Worm (Caenorhabditis elegans) whole organism, L2 larva: ENCODE data around the gene str-229.

Source experiments
- C34F6.9 ChIP-seq: fragments of 150-350 bp; optimal IDR thresholded peaks from 2 replicates; lab custom pipeline; 2014; ENCODE audit warnings: missing biosample characterization, missing genetic modification characterization
- F13H6.1 ChIP-seq: sonication (generic microtip); optimal IDR thresholded peaks from 2 replicates; lab custom pipeline; 2016; ENCODE audit warnings: missing genetic modification characterization, missing compliant biosample characterization
- R02D3.7 ChIP-seq: fragments of 150-350 bp; optimal IDR thresholded peaks from 2 replicates; lab custom pipeline; 2014; ENCODE audit warnings: missing biosample characterization, missing genetic modification characterization
- Y55F3AM.14 ChIP-seq: fragments of 200-800 bp; sonication (Bioruptor generic); optimal IDR thresholded peaks from 2 replicates; lab custom pipeline; 2018; ENCODE audit warnings: mild to moderate bottlenecking, missing genetic modification characterization, missing compliant biosample characterization
- alr-1 ChIP-seq: fragments of 150-350 bp; optimal IDR thresholded peaks from 2 replicates; lab custom pipeline; 2014; ENCODE audit warnings: missing biosample characterization, missing genetic modification characterization
- aly-2 ChIP-seq: fragments of 150-350 bp; optimal IDR thresholded peaks from 2 replicates; lab custom pipeline; 2014; ENCODE audit warnings: missing biosample characterization, missing genetic modification characterization
- ama-1 ChIP-seq: fragments of 150-350 bp; optimal IDR thresholded peaks from 2 replicates; lab custom pipeline; 2018; ENCODE audit warnings: inconsistent platforms
- ceh-16 ChIP-seq: fragments of 150-350 bp; optimal IDR thresholded peaks from 2 replicates; lab custom pipeline; 2014; ENCODE audit warnings: missing biosample characterization, missing genetic modification characterization
- ceh-82 ChIP-seq: fragments of 150-350 bp; optimal IDR thresholded peaks from 2 replicates; lab custom pipeline; 2014; ENCODE audit warnings: missing biosample characterization, missing genetic modification characterization
- dmd-4 ChIP-seq: sonication (generic microtip); optimal IDR thresholded peaks from 2 replicates; lab custom pipeline; 2017; ENCODE audit warnings: missing biosample characterization, missing genetic modification characterization
- egl-27 ChIP-seq: sonication (generic microtip); optimal IDR thresholded peaks from 3 replicates; lab custom pipeline; 2017; ENCODE audit warnings: missing biosample characterization, missing genetic modification reagents, missing genetic modification characterization
- elt-1 ChIP-seq: fragments of 150-350 bp; optimal IDR thresholded peaks from 2 replicates; lab custom pipeline; 2014; ENCODE audit warnings: missing biosample characterization, missing genetic modification characterization
- elt-3 ChIP-seq: sonication (generic microtip); optimal IDR thresholded peaks from 2 replicates; lab custom pipeline; 2017; ENCODE audit warnings: missing biosample characterization, missing genetic modification characterization
- gmeb-1 ChIP-seq: fragments of 150-350 bp; optimal IDR thresholded peaks from 2 replicates; lab custom pipeline; 2014; ENCODE audit warnings: missing biosample characterization, missing genetic modification characterization
- lin-11 ChIP-seq: fragments of 150-350 bp; sonication (generic microtip); optimal IDR thresholded peaks from 2 replicates; lab custom pipeline; 2014; ENCODE audit warnings: missing biosample characterization, missing genetic modification characterization, inconsistent platforms, mixed read lengths
- lin-13 ChIP-seq: fragments of 150-350 bp; optimal IDR thresholded peaks from 2 replicates; lab custom pipeline; 2014; ENCODE audit warnings: missing biosample characterization, missing genetic modification reagents, missing genetic modification characterization
- lin-39 ChIP-seq: fragments of 150-350 bp; optimal IDR thresholded peaks from 2 replicates; lab custom pipeline; 2014; ENCODE audit warnings: missing biosample characterization, missing genetic modification reagents, missing genetic modification characterization
- mbf-1 ChIP-seq: sonication (generic microtip); optimal IDR thresholded peaks from 2 replicates; lab custom pipeline; 2017; ENCODE audit warnings: missing biosample characterization, missing genetic modification characterization
- mdl-1 ChIP-seq, 2 experiments: fragments of 150-350 bp in 1 of 2; sonication (generic microtip) in 1 of 2; optimal IDR thresholded peaks; 2 replicates each; lab custom pipeline; 2017; ENCODE audit warnings: missing biosample characterization in 2 of 2, missing genetic modification characterization in 2 of 2
- nhr-10 ChIP-seq: sonication (generic microtip); optimal IDR thresholded peaks from 2 replicates; lab custom pipeline; 2017; ENCODE audit warnings: missing biosample characterization, missing genetic modification characterization
- nhr-11 ChIP-seq: fragments of 150-350 bp; optimal IDR thresholded peaks from 2 replicates; lab custom pipeline; 2014; ENCODE audit warnings: missing biosample characterization, missing genetic modification characterization
- nhr-129 ChIP-seq: fragments of 150-350 bp; optimal IDR thresholded peaks from 2 replicates; lab custom pipeline; 2014; ENCODE audit warnings: missing biosample characterization, missing genetic modification characterization
- nhr-23 ChIP-seq: fragments of 150-350 bp; optimal IDR thresholded peaks from 2 replicates; lab custom pipeline; 2014; ENCODE audit warnings: missing biosample characterization, missing genetic modification reagents, missing genetic modification characterization
- nhr-237 ChIP-seq: fragments of 150-350 bp; optimal IDR thresholded peaks from 2 replicates; lab custom pipeline; 2014; ENCODE audit warnings: missing biosample characterization, missing genetic modification characterization
- nhr-6 ChIP-seq: fragments of 150-350 bp; optimal IDR thresholded peaks from 2 replicates; lab custom pipeline; 2014; ENCODE audit warnings: missing biosample characterization, missing genetic modification characterization
- nhr-77 ChIP-seq: fragments of 150-350 bp; optimal IDR thresholded peaks from 2 replicates; lab custom pipeline; 2014; ENCODE audit warnings: missing biosample characterization, missing genetic modification characterization
- peb-1 ChIP-seq: fragments of 150-350 bp; optimal IDR thresholded peaks from 2 replicates; lab custom pipeline; 2014; ENCODE audit warnings: missing biosample characterization, missing genetic modification characterization
- skn-1 ChIP-seq: sonication (generic microtip); optimal IDR thresholded peaks from 2 replicates; lab custom pipeline; 2017; ENCODE audit warnings: missing biosample characterization, missing genetic modification characterization
- sma-3 ChIP-seq: sonication (generic microtip); optimal IDR thresholded peaks from 2 replicates; lab custom pipeline; 2016; ENCODE audit warnings: missing genetic modification reagents, missing genetic modification characterization, missing compliant biosample characterization
- sma-9 ChIP-seq, 2 experiments: fragments of 150-350 bp in 1 of 2; sonication (generic microtip) in 1 of 2; optimal IDR thresholded peaks; 2 replicates each; lab custom pipeline; 2014 to 2016; ENCODE audit warnings: missing genetic modification characterization in 2 of 2, mild to moderate bottlenecking in 1 of 2, missing biosample characterization in 1 of 2, missing compliant biosample characterization in 1 of 2, missing genetic modification reagents in 1 of 2, moderate library complexity in 1 of 2
- snpc-4 ChIP-seq: fragments of 150-350 bp; optimal IDR thresholded peaks from 2 replicates; lab custom pipeline; 2014; ENCODE audit warnings: missing biosample characterization, missing genetic modification characterization
- unc-39 ChIP-seq: fragments of 150-350 bp; optimal IDR thresholded peaks from 2 replicates; lab custom pipeline; 2014; ENCODE audit warnings: missing biosample characterization, missing genetic modification characterization
- unc-55 ChIP-seq: fragments of 150-350 bp; sonication (generic microtip); optimal IDR thresholded peaks from 3 replicates; lab custom pipeline; 2014; ENCODE audit warnings: missing biosample characterization, missing genetic modification reagents, missing genetic modification characterization
- unc-62 ChIP-seq: fragments of 150-350 bp; optimal IDR thresholded peaks from 2 replicates; lab custom pipeline; 2014; ENCODE audit warnings: missing biosample characterization, missing genetic modification reagents, missing genetic modification characterization
- zag-1 ChIP-seq: fragments of 150-350 bp; optimal IDR thresholded peaks from 2 replicates; lab custom pipeline; 2014; ENCODE audit warnings: missing biosample characterization, missing genetic modification characterization
- ztf-1 ChIP-seq: fragments of 200-800 bp; sonication (Bioruptor generic); conservative IDR thresholded peaks from 2 replicates; pipeline ENCODE4 v1.3.6; 2022; ENCODE audit warnings: missing genetic modification characterization, missing compliant biosample characterization
- ztf-11 ChIP-seq: sonication (generic microtip); optimal IDR thresholded peaks from 2 replicates; lab custom pipeline; 2017; ENCODE audit warnings: missing biosample characterization, missing genetic modification characterization
- ztf-4 ChIP-seq: fragments of 150-350 bp; optimal IDR thresholded peaks from 2 replicates; lab custom pipeline; 2014; ENCODE audit warnings: missing biosample characterization, missing genetic modification characterization

str-229 gene

ce11 chrV:3921635-3922034 is 19.3 kb upstream of the str-229 start, which contains the start of gene srx-65:
srx-65 (plus strand) TSS chrV:3921935.
- no peak for TF ChIP-seq ztf-4 (tag; lab: Kevin White, UChicago)

DNA sequence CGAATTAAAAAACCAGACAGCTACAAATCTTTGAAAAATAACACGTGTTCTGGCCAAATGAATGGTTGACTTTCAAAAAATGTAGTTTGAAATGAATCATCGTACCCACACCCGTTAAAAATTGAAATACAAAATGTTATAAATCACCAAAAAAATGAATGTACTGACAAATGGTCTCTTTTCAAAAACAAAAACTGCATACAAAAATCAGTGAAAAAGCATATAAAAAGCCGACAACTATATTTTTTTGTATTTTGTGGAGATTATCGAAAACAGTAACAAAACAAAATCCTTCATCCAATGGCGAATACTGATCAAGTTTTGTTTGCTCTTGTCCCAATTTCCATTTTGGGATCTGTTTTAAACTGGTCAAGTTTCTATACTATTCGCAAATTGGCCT is 16.9 kb upstream of the str-229 start, which contains the start of gene srx-66:
Gene srx-66, plus strand, starts transcription at position 301 of the 400 bp plus-strand sequence.
- TF ChIP-seq alr-1 (no peak), snpc-4 (tag; lab: Kevin White, UChicago) (no peak), unc-62 (GFP tag; lab: Kevin White, UChicago) (no peak), lin-11 (no peak), nhr-129 (tag; lab: Kevin White, UChicago) (no peak), F13H6.1 (tag; lab: Kevin White, UChicago) (no peak), sma-3 (GFP tag; lab: Kevin White, UChicago) (no peak), unc-39 (tag; lab: Kevin White, UChicago) (no peak), mbf-1 (tag; lab: Kevin White, UChicago) (no peak), nhr-11 (tag; lab: Kevin White, UChicago) (no peak), skn-1 (tag; lab: Kevin White, UChicago) (no peak), ztf-4 (tag; lab: Kevin White, UChicago) (no peak), lin-39 (tag; lab: Kevin White, UChicago) (no peak), egl-27 (tag; lab: Kevin White, UChicago) (no peak), ceh-16 (tag; lab: Kevin White, UChicago) (no peak), nhr-23 (tag; lab: Kevin White, UChicago) (no peak), mdl-1 (tag; optimal IDR thresholded peaks at IDR 0.05; lab: Kevin White, UChicago) (no peak), zag-1 (tag; lab: Kevin White, UChicago) (no peak), nhr-6 (tag; lab: Kevin White, UChicago) (no peak)

ce11 chrV:3916480-3916879 is 14.1 kb upstream of the str-229 start, which contains the start of gene srx-67:
srx-67 (plus strand) TSS chrV:3916780.
- TF ChIP-seq R02D3.7: no peak
- TF ChIP-seq nhr-129 (tag; lab: Kevin White, UChicago): no peak
- TF ChIP-seq elt-1: no peak
- TF ChIP-seq snpc-4 (tag; lab: Kevin White, UChicago): no peak
- TF ChIP-seq unc-39 (tag; lab: Kevin White, UChicago): no peak

DNA sequence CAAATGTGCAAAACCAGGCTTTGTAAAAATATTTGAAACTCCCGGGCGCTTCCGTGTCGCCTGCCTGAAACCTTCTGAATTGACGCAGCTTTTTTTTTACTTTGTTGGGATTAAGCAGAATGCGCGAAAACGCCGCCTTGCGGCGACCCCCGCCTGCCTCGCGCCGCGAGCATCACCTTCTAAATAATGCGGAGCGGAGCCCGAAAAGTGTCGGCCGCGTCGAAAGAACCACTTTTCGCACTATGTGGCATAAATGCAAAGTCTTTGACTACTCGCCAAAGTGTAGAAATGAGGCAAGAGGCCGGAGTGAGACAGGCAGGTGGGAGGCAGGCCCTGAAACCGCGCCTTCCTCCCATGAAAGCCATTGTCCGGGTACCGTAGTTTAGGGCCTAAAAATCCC is 10.8 kb upstream of the str-229 start:
- TF ChIP-seq snpc-4 (tag; lab: Kevin White, UChicago) (no peak), elt-3 (no peak), gmeb-1 (tag; lab: Kevin White, UChicago) (no peak), alr-1 (no peak), nhr-77 (tag; lab: Kevin White, UChicago) (no peak), sma-9 (GFP tag; optimal IDR thresholded peaks at IDR 0.05; lab: Kevin White, UChicago) (no peak), sma-9 (tag; optimal IDR thresholded peaks at IDR 0.05; lab: Kevin White, UChicago) (no peak), nhr-237 (tag; lab: Kevin White, UChicago) (no peak), unc-39 (tag; lab: Kevin White, UChicago) (no peak), sma-3 (GFP tag; lab: Kevin White, UChicago) (no peak), aly-2 (tag; lab: Kevin White, UChicago) (no peak), lin-13 (no peak)

DNA sequence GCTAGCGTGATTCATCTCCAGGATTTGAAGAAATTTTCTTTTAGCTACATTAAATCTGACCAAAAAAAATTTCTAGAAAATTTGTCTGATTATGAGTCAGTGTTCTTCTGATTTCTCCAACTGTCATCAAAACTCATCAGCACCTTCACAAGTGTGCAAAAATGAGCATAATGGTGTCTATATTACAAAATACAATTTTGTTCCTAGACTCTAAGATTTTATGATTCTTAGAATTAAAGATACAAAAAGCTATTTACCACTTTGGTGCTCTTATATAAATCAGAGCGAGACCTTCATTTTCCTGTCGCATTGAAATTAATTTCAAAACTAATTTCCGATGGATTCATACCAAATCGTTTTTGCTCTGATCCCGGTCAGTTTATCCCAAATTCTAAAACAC is 10.1 kb upstream of the str-229 start, which contains the start of gene srx-68:
Gene srx-68, plus strand, starts transcription at position 301 of the 400 bp plus-strand sequence.
- TF ChIP-seq Y55F3AM.14 (no peak), dmd-4 (tag; lab: Kevin White, UChicago) (no peak), ama-1 (lab: Kevin White, UChicago) (no peak), alr-1 (no peak), egl-27 (tag; lab: Kevin White, UChicago) (no peak), R02D3.7 (no peak), snpc-4 (tag; lab: Kevin White, UChicago) (no peak), elt-1 (no peak), nhr-10 (tag; lab: Kevin White, UChicago) (no peak), peb-1 (tag; lab: Kevin White, UChicago) (no peak), ztf-11 (no peak), ceh-82 (tag; lab: Kevin White, UChicago) (no peak), nhr-129 (tag; lab: Kevin White, UChicago) (no peak), ztf-1 (no peak), ceh-16 (tag; lab: Kevin White, UChicago) (no peak), C34F6.9 (tag; lab: Kevin White, UChicago) (no peak), lin-39 (tag; lab: Kevin White, UChicago) (no peak), unc-62 (GFP tag; lab: Kevin White, UChicago) (no peak), nhr-237 (tag; lab: Kevin White, UChicago) (no peak), unc-55 (GFP tag; lab: Kevin White, UChicago) (no peak)
